Worm (Caenorhabditis elegans): Measurements from ENCODE around the gene R05A10.2.
A peak's percentile ranks its signal among the peaks of the same experiment; 100 is the strongest.

Gene R05A10.2

ce11 chrIV:14177058-14177457, at the start of gene R05A10.2:
TSS of gene R05A10.2 (plus strand) at chrIV:14177271.
- no peak for TF ChIP-seq lsy-2 (tag; optimal IDR thresholded peaks at IDR 0.05)
- no peak for TF ChIP-seq ztf-4 (tag; optimal IDR thresholded peaks at IDR 0.05)

ce11 chrIV:14127805-14128610, 49.1 kb upstream of the R05A10.2 start, which contains the start of gene H12I19.115:
TSS of gene H12I19.115 (minus strand) at chrIV:14127855.
- TF ChIP-seq nhr-237 (tag; optimal IDR thresholded peaks at IDR 0.05) (no peak), unc-55 (GFP tag; optimal IDR thresholded peaks at IDR 0.05) (peak; percentile 15), nhr-129 (tag; optimal IDR thresholded peaks at IDR 0.05) (peak; percentile 83), C34F6.9 (tag; optimal IDR thresholded peaks at IDR 0.05) (peak; percentile 30), nhr-6 (tag; optimal IDR thresholded peaks at IDR 0.05) (no peak)

- no peak for TF ChIP-seq C34F6.9 (tag; optimal IDR thresholded peaks at IDR 0.05)
These were observed 48.0 kb upstream of the R05A10.2 start, which contains the start of gene srz-42 for ce11 chrIV:14129091-14129490. TSS of gene srz-42 (plus strand) at chrIV:14129391.

- TF ChIP-seq mbf-1 (tag; optimal IDR thresholded peaks at IDR 0.05), result no peak
- TF ChIP-seq lsy-2 (tag; optimal IDR thresholded peaks at IDR 0.05), result no peak
- no peak for TF ChIP-seq ztf-11 (tag; optimal IDR thresholded peaks at IDR 0.05)
- no peak for TF ChIP-seq ztf-4 (tag; optimal IDR thresholded peaks at IDR 0.05)
- no peak for TF ChIP-seq C34F6.9 (tag; optimal IDR thresholded peaks at IDR 0.05)
- TF ChIP-seq sem-4 (tag; optimal IDR thresholded peaks at IDR 0.05), result no peak
- no peak for TF ChIP-seq F13H6.1 (tag; optimal IDR thresholded peaks at IDR 0.05)
- no peak for TF ChIP-seq lin-39 (tag; optimal IDR thresholded peaks at IDR 0.05)
- no peak for TF ChIP-seq sma-9 (GFP tag; optimal IDR thresholded peaks at IDR 0.05)
- no peak for TF ChIP-seq sma-9 (tag; optimal IDR thresholded peaks at IDR 0.05)
- TF ChIP-seq unc-62 (GFP tag; optimal IDR thresholded peaks at IDR 0.05), result no peak
These were observed 45.3 kb upstream of the R05A10.2 start, which contains the start of gene srz-59 for ce11 chrIV:14131770-14132169. TSS of gene srz-59 (plus strand) at chrIV:14132070.

ce11 chrIV:14133400-14133799, 43.7 kb upstream of the R05A10.2 start:
- TF ChIP-seq crh-2 (tag; optimal IDR thresholded peaks at IDR 0.05), result no peak
- no peak for TF ChIP-seq ZK546.5 (tag; optimal IDR thresholded peaks at IDR 0.05)
- TF ChIP-seq ztf-4 (tag; optimal IDR thresholded peaks at IDR 0.05), result no peak
- TF ChIP-seq F13H6.1 (tag; optimal IDR thresholded peaks at IDR 0.05), result no peak
- no peak for TF ChIP-seq lsy-2 (tag; optimal IDR thresholded peaks at IDR 0.05)
- TF ChIP-seq zag-1 (tag; optimal IDR thresholded peaks at IDR 0.05), result no peak
- no peak for TF ChIP-seq sma-9 (GFP tag; optimal IDR thresholded peaks at IDR 0.05)
- no peak for TF ChIP-seq sma-9 (tag; optimal IDR thresholded peaks at IDR 0.05)
- no peak for TF ChIP-seq snpc-4 (tag; optimal IDR thresholded peaks at IDR 0.05)
- no peak for TF ChIP-seq sma-3 (GFP tag; optimal IDR thresholded peaks at IDR 0.05)
- no peak for TF ChIP-seq ztf-1 (GFP tag; conservative IDR thresholded peaks at IDR 0.05)
- TF ChIP-seq ztf-11 (tag; optimal IDR thresholded peaks at IDR 0.05), result no peak
- no peak for TF ChIP-seq C34F6.9 (tag; optimal IDR thresholded peaks at IDR 0.05)
- TF ChIP-seq peb-1 (tag; optimal IDR thresholded peaks at IDR 0.05), result no peak
- TF ChIP-seq nhr-10 (tag; optimal IDR thresholded peaks at IDR 0.05), result no peak
- TF ChIP-seq unc-39 (tag; optimal IDR thresholded peaks at IDR 0.05), result no peak
- TF ChIP-seq unc-55 (GFP tag; optimal IDR thresholded peaks at IDR 0.05), result no peak
- TF ChIP-seq nhr-6 (tag; optimal IDR thresholded peaks at IDR 0.05), result no peak
- no peak for TF ChIP-seq nhr-23 (tag; optimal IDR thresholded peaks at IDR 0.05)
- TF ChIP-seq mbf-1 (tag; optimal IDR thresholded peaks at IDR 0.05), result no peak
- TF ChIP-seq nhr-77 (tag; optimal IDR thresholded peaks at IDR 0.05), result no peak

ce11 chrIV:14137063-14137462, 40.0 kb upstream of the R05A10.2 start, which contains the start of gene srz-31:
TSS of gene srz-31 (plus strand) at chrIV:14137363.
- TF ChIP-seq nhr-12 (tag; optimal IDR thresholded peaks at IDR 0.05), result no peak
- TF ChIP-seq nhr-237 (tag; optimal IDR thresholded peaks at IDR 0.05), result no peak
- TF ChIP-seq snpc-4 (tag; optimal IDR thresholded peaks at IDR 0.05), result no peak
- no peak for TF ChIP-seq sem-4 (tag; optimal IDR thresholded peaks at IDR 0.05)

ce11 chrIV:14143042-14143441, 34.0 kb upstream of the R05A10.2 start:
- no peak for TF ChIP-seq ZK546.5 (tag; optimal IDR thresholded peaks at IDR 0.05)
- no peak for TF ChIP-seq snpc-4 (tag; optimal IDR thresholded peaks at IDR 0.05)
- TF ChIP-seq lin-39 (tag; optimal IDR thresholded peaks at IDR 0.05), result no peak
- no peak for TF ChIP-seq sma-9 (GFP tag; optimal IDR thresholded peaks at IDR 0.05)
- no peak for TF ChIP-seq sma-9 (tag; optimal IDR thresholded peaks at IDR 0.05)
- no peak for TF ChIP-seq ama-1 (optimal IDR thresholded peaks at IDR 0.05)
- TF ChIP-seq nhr-12 (tag; optimal IDR thresholded peaks at IDR 0.05), result no peak

All from whole organism, L2 larva.